Fruit fly (Drosophila melanogaster) whole organism, embryonic: ENCODE data around the gene dtn.

Experiments
- Abd-B ChIP-seq: fragments of 200-800 bp; sonication (Bioruptor generic); optimal IDR thresholded peaks from 2 replicates; lab custom pipeline; 2018; ENCODE audit warnings: missing biosample characterization, mild to moderate bottlenecking, missing genetic modification characterization, moderate library complexity
- Asciz ChIP-seq: fragments of 200-800 bp; sonication (Bioruptor generic); optimal IDR thresholded peaks from 2 replicates; lab custom pipeline; 2017; ENCODE audit warnings: missing biosample characterization, mild to moderate bottlenecking, missing genetic modification characterization, missing genetic modification reagents
- CG10543 ChIP-seq: fragments of 200-800 bp; sonication (Bioruptor generic); optimal IDR thresholded peaks from 3 replicates; lab custom pipeline; 2017; ENCODE audit warnings: missing biosample characterization, mild to moderate bottlenecking, missing genetic modification characterization, moderate library complexity
- CG11085 ChIP-seq: fragments of 200-800 bp; sonication (Bioruptor generic); IDR thresholded peaks from 2 replicates; pipeline ENCODE4 v1.3.6; 2022; ENCODE audit warnings: missing biosample characterization, missing genetic modification characterization
- CG11398 ChIP-seq: fragments of 200-800 bp; sonication (Bioruptor generic); optimal IDR thresholded peaks from 2 replicates; lab custom pipeline; 2016; ENCODE audit warnings: missing biosample characterization, missing genetic modification characterization
- CG11504 ChIP-seq: fragments of 200-800 bp; sonication (Bioruptor generic); optimal IDR thresholded peaks from 3 replicates; lab custom pipeline; 2019; ENCODE audit warnings: missing biosample characterization, mild to moderate bottlenecking, missing genetic modification characterization, moderate library complexity
- CG11696 ChIP-seq: fragments of 200-800 bp; sonication (Bioruptor generic); IDR thresholded peaks from 2 replicates; pipeline ENCODE4 v1.3.6; 2022; ENCODE audit warnings: missing biosample characterization, missing genetic modification characterization
- CG12744 ChIP-seq: fragments of 200-800 bp; sonication (Bioruptor generic); optimal IDR thresholded peaks from 2 replicates; lab custom pipeline; 2016; ENCODE audit warnings: missing biosample characterization, missing genetic modification characterization
- CG13894 ChIP-seq: fragments of 200-800 bp; sonication (Bioruptor generic); optimal IDR thresholded peaks from 3 replicates; lab custom pipeline; 2018; ENCODE audit warnings: missing biosample characterization, mild to moderate bottlenecking, missing genetic modification characterization, moderate library complexity
- CG14050 ChIP-seq: fragments of 200-800 bp; sonication (Bioruptor generic); IDR thresholded peaks from 3 replicates; pipeline ENCODE4 v1.3.6; 2022; ENCODE audit warnings: missing biosample characterization, missing genetic modification characterization
- CG16779 ChIP-seq: fragments of 200-800 bp; sonication (Bioruptor generic); IDR thresholded peaks from 2 replicates; pipeline ENCODE4 v1.3.6; 2022; ENCODE audit warnings: missing biosample characterization, missing genetic modification characterization
- CG16815 ChIP-seq: fragments of 200-800 bp; sonication (Bioruptor generic); optimal IDR thresholded peaks from 3 replicates; lab custom pipeline; 2017; ENCODE audit warnings: missing biosample characterization, mild to moderate bottlenecking, missing genetic modification characterization
- CG17612 ChIP-seq: fragments of 200-800 bp; sonication (Bioruptor generic); IDR thresholded peaks from 2 replicates; pipeline ENCODE4 v1.3.6; 2022; ENCODE audit warnings: missing biosample characterization, missing genetic modification characterization
- CG1792 ChIP-seq: fragments of 200-800 bp; sonication (Bioruptor generic); optimal IDR thresholded peaks from 2 replicates; lab custom pipeline; 2016; ENCODE audit warnings: missing biosample characterization, missing genetic modification characterization
- CG18262 ChIP-seq: fragments of 200-800 bp; optimal IDR thresholded peaks from 3 replicates; lab custom pipeline; 2019; ENCODE audit warnings: missing biosample characterization, mild to moderate bottlenecking, missing genetic modification characterization, moderate library complexity
- CG2202 ChIP-seq: fragments of 200-800 bp; sonication (Bioruptor generic); optimal IDR thresholded peaks from 2 replicates; lab custom pipeline; 2018; ENCODE audit warnings: missing biosample characterization, mild to moderate bottlenecking, missing genetic modification characterization
- CG30020 ChIP-seq: fragments of 200-800 bp; optimal IDR thresholded peaks from 2 replicates; lab custom pipeline; 2019; ENCODE audit warnings: missing biosample characterization, mild to moderate bottlenecking, missing genetic modification characterization, moderate library complexity
- CG31224 ChIP-seq: fragments of 200-800 bp; sonication (Bioruptor generic); IDR thresholded peaks from 2 replicates; pipeline ENCODE4 v1.3.6; 2022; ENCODE audit warnings: missing biosample characterization, missing genetic modification characterization
- CG3726 ChIP-seq: fragments of 200-800 bp; sonication (Bioruptor generic); IDR thresholded peaks from 3 replicates; pipeline ENCODE4, ENCODE4 v1.3.6; 2022; ENCODE audit warnings: missing biosample characterization, missing genetic modification characterization
- CG6272 ChIP-seq: fragments of 200-800 bp; sonication (Bioruptor generic); IDR thresholded peaks from 2 replicates; pipeline ENCODE4 v1.3.6; 2022; ENCODE audit warnings: missing biosample characterization, missing genetic modification characterization
- CG6689 ChIP-seq: fragments of 200-800 bp; sonication (Bioruptor generic); IDR thresholded peaks from 2 replicates; pipeline ENCODE4 v1.3.6; 2022; ENCODE audit warnings: missing biosample characterization, missing genetic modification characterization
- CG9817 ChIP-seq: fragments of 200-800 bp; sonication (Bioruptor generic); optimal IDR thresholded peaks from 2 replicates; lab custom pipeline; 2018; ENCODE audit warnings: missing biosample characterization, mild to moderate bottlenecking, missing genetic modification characterization, moderate library complexity
- CG9876 ChIP-seq: fragments of 200-800 bp; sonication (Bioruptor generic); optimal IDR thresholded peaks from 2 replicates; lab custom pipeline; 2016; ENCODE audit warnings: missing biosample characterization, missing genetic modification characterization
- Drgx ChIP-seq: fragments of 200-800 bp; sonication (Bioruptor generic); IDR thresholded peaks from 2 replicates; pipeline ENCODE4 v1.3.6; 2022; ENCODE audit warnings: missing biosample characterization, missing genetic modification characterization
- HHEX ChIP-seq: fragments of 200-800 bp; sonication (Bioruptor generic); optimal IDR thresholded peaks from 3 replicates; lab custom pipeline; 2017; ENCODE audit warnings: missing biosample characterization, mild to moderate bottlenecking, missing genetic modification characterization, missing genetic modification reagents
- HLHmδ ChIP-seq: fragments of 200-800 bp; sonication (Bioruptor generic); optimal IDR thresholded peaks from 2 replicates; lab custom pipeline; 2018; ENCODE audit warnings: missing biosample characterization, mild to moderate bottlenecking, missing genetic modification characterization, moderate library complexity
- Lim3 ChIP-seq: fragments of 200-800 bp; sonication (Bioruptor generic); IDR thresholded peaks from 2 replicates; pipeline ENCODE4 v1.3.6; 2022; ENCODE audit warnings: missing biosample characterization, missing genetic modification characterization
- MBD-R2 ChIP-seq: fragments of 200-800 bp; sonication (Bioruptor generic); IDR thresholded peaks from 2 replicates; pipeline ENCODE4 v1.3.6; 2022; ENCODE audit warnings: missing biosample characterization, missing genetic modification characterization
- Med ChIP-seq: fragments of 200-800 bp; sonication (Bioruptor generic); peaks from one replicate; lab custom pipeline; 2016; ENCODE audit warnings: missing biosample characterization, missing genetic modification characterization, mild to moderate bottlenecking, inconsistent platforms, moderate library complexity
- Sox102F ChIP-seq: fragments of 200-800 bp; sonication (Bioruptor generic); optimal IDR thresholded peaks from 2 replicates; lab custom pipeline; 2018; ENCODE audit warnings: missing biosample characterization, mild to moderate bottlenecking, missing genetic modification characterization, moderate library complexity
- Ssrp ChIP-seq: fragments of 200-800 bp; sonication (Bioruptor generic); optimal IDR thresholded peaks from 2 replicates; lab custom pipeline; 2018; ENCODE audit warnings: missing biosample characterization, mild to moderate bottlenecking, missing genetic modification characterization, moderate library complexity
- TFAM ChIP-seq: fragments of 200-800 bp; sonication (Bioruptor generic); optimal IDR thresholded peaks from 2 replicates; lab custom pipeline; 2017; ENCODE audit warnings: missing biosample characterization, missing genetic modification characterization, inconsistent platforms
- ara ChIP-seq: fragments of 200-800 bp; sonication (Bioruptor generic); IDR thresholded peaks from 2 replicates; pipeline ENCODE4 v1.3.6; 2022; ENCODE audit warnings: missing biosample characterization, missing genetic modification characterization
- br ChIP-seq: fragments of >200 bp; optimal IDR thresholded peaks from 2 replicates; lab custom pipeline; 2017
- btn ChIP-seq: fragments of 200-800 bp; sonication (Bioruptor generic); optimal IDR thresholded peaks from 2 replicates; lab custom pipeline; 2016; ENCODE audit warnings: missing biosample characterization, missing genetic modification characterization
- caup ChIP-seq: fragments of 200-800 bp; sonication (Bioruptor generic); optimal IDR thresholded peaks from 3 replicates; lab custom pipeline; 2017; ENCODE audit warnings: missing biosample characterization, mild to moderate bottlenecking, missing genetic modification characterization, moderate library complexity; ENCODE audit not compliant: severe bottlenecking
- da ChIP-seq: fragments of 200-800 bp; sonication (Bioruptor generic); optimal IDR thresholded peaks from 2 replicates; lab custom pipeline; 2016; ENCODE audit warnings: missing biosample characterization, missing genetic modification characterization
- dysf ChIP-seq: fragments of 200-800 bp; sonication (Bioruptor generic); IDR thresholded peaks from 3 replicates; pipeline ENCODE4 v1.3.6; 2022; ENCODE audit warnings: missing biosample characterization, missing genetic modification characterization
- en ChIP-seq: fragments of 200-800 bp; sonication (Bioruptor generic); optimal IDR thresholded peaks from 2 replicates; lab custom pipeline; 2016; ENCODE audit warnings: missing biosample characterization, missing genetic modification characterization
- gcm ChIP-seq: fragments of 200-800 bp; sonication (Bioruptor generic); optimal IDR thresholded peaks from 2 replicates; lab custom pipeline; 2019; ENCODE audit warnings: missing biosample characterization, mild to moderate bottlenecking, missing genetic modification characterization, moderate library complexity
- gsb-n ChIP-seq: fragments of 200-800 bp; sonication (Bioruptor generic); optimal IDR thresholded peaks from 3 replicates; lab custom pipeline; 2018; ENCODE audit warnings: missing biosample characterization, mild to moderate bottlenecking, missing genetic modification characterization
- hth ChIP-seq: fragments of >200 bp; optimal IDR thresholded peaks from 2 replicates; lab custom pipeline; 2017; ENCODE audit warnings: inconsistent platforms
- ind ChIP-seq: fragments of 200-800 bp; sonication (Bioruptor generic); optimal IDR thresholded peaks from 3 replicates; lab custom pipeline; 2016; ENCODE audit warnings: missing biosample characterization, missing genetic modification characterization
- jigr1 ChIP-seq: fragments of 200-800 bp; sonication (Bioruptor generic); IDR thresholded peaks from 3 replicates; pipeline ENCODE4 v1.3.6; 2022; ENCODE audit warnings: missing biosample characterization, missing genetic modification characterization
- knrl ChIP-seq: fragments of 200-800 bp; sonication (Bioruptor generic); IDR thresholded peaks from 3 replicates; pipeline ENCODE4 v1.3.6; 2022; ENCODE audit warnings: missing biosample characterization, missing genetic modification characterization; ENCODE audit not compliant: partially characterized antibody
- maf-S ChIP-seq: fragments of 200-800 bp; sonication (Bioruptor generic); optimal IDR thresholded peaks from 2 replicates; lab custom pipeline; 2016; ENCODE audit warnings: missing biosample characterization, missing genetic modification characterization
- psq ChIP-seq: fragments of 200-800 bp; sonication (Bioruptor generic); optimal IDR thresholded peaks from 2 replicates; lab custom pipeline; 2017; ENCODE audit warnings: missing biosample characterization, missing genetic modification characterization
- sens-2 ChIP-seq: fragments of 200-800 bp; sonication (Bioruptor generic); IDR thresholded peaks from 2 replicates; pipeline ENCODE4 v1.3.6; 2022; ENCODE audit warnings: missing biosample characterization, missing genetic modification characterization
- so ChIP-seq: fragments of 200-800 bp; sonication (Bioruptor generic); IDR thresholded peaks from 3 replicates; pipeline ENCODE4 v1.3.6; 2022; ENCODE audit warnings: missing biosample characterization, missing genetic modification characterization
- tup ChIP-seq: fragments of 200-800 bp; sonication (Bioruptor generic); optimal IDR thresholded peaks from 2 replicates; lab custom pipeline; 2016; ENCODE audit warnings: missing biosample characterization, mild to moderate bottlenecking, missing genetic modification characterization, moderate library complexity
- twi ChIP-seq: fragments of 200-800 bp; optimal IDR thresholded peaks from 2 replicates; lab custom pipeline; 2019; ENCODE audit warnings: missing biosample characterization, mild to moderate bottlenecking, missing genetic modification characterization, moderate library complexity
- unc-4 ChIP-seq: fragments of 200-800 bp; sonication (Bioruptor generic); IDR thresholded peaks from 2 replicates; pipeline ENCODE4 v1.3.6; 2022; ENCODE audit warnings: missing biosample characterization, missing genetic modification characterization; ENCODE audit not compliant: partially characterized antibody

dtn gene

DNA sequence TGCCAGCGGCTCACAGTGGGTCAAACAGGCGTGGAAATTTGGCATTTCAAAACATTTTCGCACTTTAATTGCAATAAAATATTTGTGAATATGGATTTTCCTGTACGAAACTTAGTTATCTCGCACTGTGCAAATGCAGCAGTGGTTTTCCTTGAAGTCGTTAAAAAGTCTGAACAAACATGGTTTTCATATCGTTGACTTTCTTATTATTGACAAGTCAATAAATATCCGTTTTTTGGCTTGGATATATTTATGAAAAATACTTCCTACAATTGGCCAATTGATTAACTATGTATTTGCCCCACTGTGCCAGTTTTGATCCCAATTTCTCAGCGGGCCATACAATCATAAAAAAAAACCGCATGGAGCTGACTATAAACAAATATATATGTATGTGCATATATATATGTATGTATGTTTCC is 40.0 kb downstream of the dtn start (continued):
- TF ChIP-seq CG11398 (GFP tag; lab: Kevin White, UChicago) (peak; percentile 89), Drgx (GFP tag; lab: Robert Waterston, UW) (peak; percentile 95), HHEX (peak; percentile 95), caup (GFP tag; lab: Kevin White, UChicago) (peak; percentile 92), CG9876 (peak; percentile 90), CG16779 (GFP tag; lab: Robert Waterston, UW) (peak; percentile 85), so (GFP tag; lab: Robert Waterston, UW) (peak; percentile 97), CG11504 (tag; lab: Kevin White, UChicago) (peak; percentile 97), tup (GFP tag; lab: Kevin White, UChicago) (peak; percentile 78), ind (GFP tag; lab: Kevin White, UChicago) (peak; percentile 95), btn (GFP tag; lab: Kevin White, UChicago) (peak; percentile 92), CG6689 (GFP tag; lab: Robert Waterston, UW) (peak; percentile 97), sens-2 (GFP tag; lab: Robert Waterston, UW) (peak; percentile 90), da (GFP tag; lab: Kevin White, UChicago) (peak; percentile 89), gsb-n (tag; lab: Kevin White, UChicago) (peak; percentile 96), knrl (GFP tag; lab: Robert Waterston, UW) (peak; percentile 40; the same call in 1 of the 3 replicates), Asciz (GFP tag; lab: Kevin White, UChicago) (peak; percentile 97), maf-S (GFP tag; lab: Kevin White, UChicago) (peak; percentile 94), CG3726 (GFP tag; lab: Robert Waterston, UW) (peak; percentile 89), CG6272 (GFP tag; lab: Robert Waterston, UW) (peak; percentile 83), CG18262 (tag; lab: Kevin White, UChicago) (peak; percentile 98), TFAM (GFP tag; lab: Kevin White, UChicago) (peak; percentile 83), CG16815 (GFP tag; lab: Kevin White, UChicago) (peak; percentile 94), CG11085 (GFP tag; lab: Robert Waterston, UW) (peak; percentile 81), CG10543 (GFP tag; lab: Kevin White, UChicago) (peak; percentile 91), CG2202 (peak; percentile 82), hth (lab: Kevin White, UChicago) (no peak), CG14050 (GFP tag; lab: Robert Waterston, UW) (peak; percentile 94), Sox102F (GFP tag; lab: Kevin White, UChicago) (peak; percentile 99), gcm (peak; percentile 95), dysf (GFP tag; lab: Robert Waterston, UW) (peak; percentile 96), jigr1 (GFP tag; lab: Robert Waterston, UW) (peak; percentile 93), Abd-B (peak; percentile 95), CG31224 (peak; percentile 81), Ssrp (peak; percentile 97), HLHmδ (no peak), Med (GFP tag; lab: Kevin White, UChicago) (peak; percentile 99), unc-4 (GFP tag; lab: Robert Waterston, UW) (no peak), ara (GFP tag; lab: Robert Waterston, UW) (peak; percentile 92), MBD-R2 (peak; percentile 68), CG12744 (GFP tag; lab: Kevin White, UChicago) (peak; percentile 84), CG9817 (tag; lab: Kevin White, UChicago) (peak; percentile 91), CG17612 (peak; percentile 87), twi (tag; lab: Kevin White, UChicago) (peak; percentile 88), Lim3 (GFP tag; lab: Robert Waterston, UW) (peak; percentile 87), CG30020 (tag; lab: Kevin White, UChicago) (peak; percentile 76), en (peak; percentile 96), CG11696 (GFP tag; lab: Robert Waterston, UW) (peak; percentile 82), CG1792 (peak; percentile 85), psq (GFP tag; lab: Kevin White, UChicago) (peak; percentile 79), CG13894 (peak; percentile 73), br (lab: Kevin White, UChicago) (no peak)
